Fruit fly (Drosophila melanogaster) whole organism, embryonic: Measurements from ENCODE around the gene CG15011.

Source experiments
- Atf-2 ChIP-seq: fragments of 200-800 bp; sonication (Bioruptor generic); optimal IDR thresholded peaks from 2 replicates; lab custom pipeline; 2016; ENCODE audit warnings: missing biosample characterization, missing genetic modification characterization
- BEAF-32 ChIP-seq: fragments of 200-800 bp; sonication (Bioruptor generic); optimal IDR thresholded peaks from 3 replicates; lab custom pipeline; 2017; ENCODE audit warnings: missing biosample characterization, missing genetic modification characterization, mild to moderate bottlenecking, moderate library complexity, missing genetic modification reagents
- CG10366 ChIP-seq: fragments of 200-800 bp; sonication (Bioruptor generic); IDR thresholded peaks from 2 replicates; pipeline ENCODE4 v1.3.6; 2022; ENCODE audit warnings: missing biosample characterization, missing genetic modification characterization
- CG10543 ChIP-seq: fragments of 200-800 bp; sonication (Bioruptor generic); optimal IDR thresholded peaks from 3 replicates; lab custom pipeline; 2017; ENCODE audit warnings: missing biosample characterization, mild to moderate bottlenecking, missing genetic modification characterization, moderate library complexity
- CG1233 ChIP-seq: fragments of 200-800 bp; sonication (Bioruptor generic); optimal IDR thresholded peaks from 4 replicates; lab custom pipeline; 2018; ENCODE audit warnings: missing biosample characterization, mild to moderate bottlenecking, missing genetic modification characterization
- CG14710 ChIP-seq: fragments of 200-800 bp; sonication (Bioruptor generic); optimal IDR thresholded peaks from 3 replicates; lab custom pipeline; 2019; ENCODE audit warnings: missing biosample characterization, mild to moderate bottlenecking, missing genetic modification characterization, moderate library complexity
- CG1529 ChIP-seq: fragments of 200-800 bp; sonication (Bioruptor generic); optimal IDR thresholded peaks from 3 replicates; lab custom pipeline; 2018; ENCODE audit warnings: missing biosample characterization, missing genetic modification characterization
- CG15514 ChIP-seq: fragments of 200-800 bp; sonication (Bioruptor generic); optimal IDR thresholded peaks from 3 replicates; lab custom pipeline; 2017; ENCODE audit warnings: missing biosample characterization, missing genetic modification characterization, mild to moderate bottlenecking, moderate library complexity, missing genetic modification reagents
- CG16863 ChIP-seq: fragments of 200-800 bp; sonication (Bioruptor generic); optimal IDR thresholded peaks from 3 replicates; lab custom pipeline; 2016; ENCODE audit warnings: missing biosample characterization, missing genetic modification characterization
- CG17829 ChIP-seq: fragments of 200-800 bp; optimal IDR thresholded peaks from 2 replicates; lab custom pipeline; 2019; ENCODE audit warnings: missing biosample characterization, mild to moderate bottlenecking, missing genetic modification characterization, moderate library complexity
- CG18619 ChIP-seq: fragments of 200-800 bp; sonication (Bioruptor generic); optimal IDR thresholded peaks from 3 replicates; lab custom pipeline; 2017; ENCODE audit warnings: missing biosample characterization, mild to moderate bottlenecking, missing genetic modification characterization
- CG18764 ChIP-seq: fragments of 200-800 bp; sonication (Bioruptor generic); optimal IDR thresholded peaks from 3 replicates; lab custom pipeline; 2016; ENCODE audit warnings: missing biosample characterization, missing genetic modification characterization
- CG2875 ChIP-seq: fragments of 200-800 bp; sonication (Bioruptor generic); optimal IDR thresholded peaks from 2 replicates; lab custom pipeline; 2017; ENCODE audit warnings: missing biosample characterization, mild to moderate bottlenecking, missing genetic modification characterization, missing genetic modification reagents
- CG3065 ChIP-seq: fragments of 200-800 bp; sonication (Bioruptor generic); optimal IDR thresholded peaks from 2 replicates; lab custom pipeline; 2016; ENCODE audit warnings: missing biosample characterization, missing genetic modification characterization
- CG34224 ChIP-seq: fragments of 200-800 bp; sonication (Bioruptor generic); IDR thresholded peaks from 3 replicates; pipeline ENCODE4 v1.3.6; 2022; ENCODE audit warnings: missing biosample characterization, missing genetic modification characterization; ENCODE audit not compliant: partially characterized antibody
- CG4282 ChIP-seq: fragments of 200-800 bp; sonication (Bioruptor generic); optimal IDR thresholded peaks from 2 replicates; lab custom pipeline; 2016; ENCODE audit warnings: missing biosample characterization, missing genetic modification characterization
- CG4854 ChIP-seq: fragments of 200-800 bp; sonication (Bioruptor generic); optimal IDR thresholded peaks from 2 replicates; lab custom pipeline; 2016; ENCODE audit warnings: missing biosample characterization, missing genetic modification characterization, inconsistent platforms
- CG5180 ChIP-seq: fragments of 200-800 bp; sonication (Bioruptor generic); optimal IDR thresholded peaks from 3 replicates; lab custom pipeline; 2017; ENCODE audit warnings: missing biosample characterization, missing genetic modification characterization, mild to moderate bottlenecking, moderate library complexity, missing genetic modification reagents
- CG6683 ChIP-seq: fragments of 200-800 bp; sonication (Bioruptor generic); optimal IDR thresholded peaks from 2 replicates; lab custom pipeline; 2017; ENCODE audit warnings: missing biosample characterization, mild to moderate bottlenecking, missing genetic modification characterization, missing genetic modification reagents
- CG7987 ChIP-seq: fragments of 200-800 bp; sonication (Bioruptor generic); optimal IDR thresholded peaks from 2 replicates; lab custom pipeline; 2018; ENCODE audit warnings: missing biosample characterization, mild to moderate bottlenecking, missing genetic modification characterization, moderate library complexity
- H15 ChIP-seq: fragments of 200-800 bp; sonication (Bioruptor generic); IDR thresholded peaks from 3 replicates; pipeline ENCODE4 v1.3.6; 2022; ENCODE audit warnings: missing biosample characterization, missing genetic modification characterization
- H2.0 ChIP-seq: fragments of 200-800 bp; sonication (Bioruptor generic); IDR thresholded peaks from 2 replicates; pipeline ENCODE4 v1.3.6; 2022; ENCODE audit warnings: missing biosample characterization, missing genetic modification characterization
- HLH3B ChIP-seq: fragments of 200-800 bp; sonication (Bioruptor generic); IDR thresholded peaks from 2 replicates; pipeline ENCODE4 v1.3.6; 2022; ENCODE audit warnings: missing biosample characterization, missing genetic modification characterization
- Max ChIP-seq: fragments of 200-800 bp; sonication (Bioruptor generic); optimal IDR thresholded peaks from 2 replicates; lab custom pipeline; 2016; ENCODE audit warnings: missing biosample characterization, mild to moderate bottlenecking, missing genetic modification characterization
- NfI ChIP-seq: fragments of 200-800 bp; sonication (Bioruptor generic); optimal IDR thresholded peaks from 3 replicates; lab custom pipeline; 2018; ENCODE audit warnings: missing biosample characterization, mild to moderate bottlenecking, missing genetic modification characterization, moderate library complexity
- Rfx ChIP-seq: fragments of 200-800 bp; sonication (Bioruptor generic); IDR thresholded peaks from 2 replicates; pipeline ENCODE4 v1.3.6; 2022; ENCODE audit warnings: missing biosample characterization, missing genetic modification characterization
- Six4 ChIP-seq: fragments of 200-800 bp; sonication (Bioruptor generic); optimal IDR thresholded peaks from 2 replicates; lab custom pipeline; 2016; ENCODE audit warnings: missing biosample characterization, missing genetic modification characterization
- Ssrp ChIP-seq: fragments of 200-800 bp; sonication (Bioruptor generic); optimal IDR thresholded peaks from 2 replicates; lab custom pipeline; 2018; ENCODE audit warnings: missing biosample characterization, mild to moderate bottlenecking, missing genetic modification characterization, moderate library complexity
- Tbp ChIP-seq: fragments of >200 bp; optimal IDR thresholded peaks from 2 replicates; lab custom pipeline; 2018; ENCODE audit warnings: missing biosample characterization, missing genetic modification characterization
- Usf ChIP-seq: fragments of 200-800 bp; sonication (Bioruptor generic); optimal IDR thresholded peaks from 2 replicates; lab custom pipeline; 2017; ENCODE audit warnings: missing genotype, missing biosample characterization, missing genetic modification characterization
- ara ChIP-seq: fragments of 200-800 bp; sonication (Bioruptor generic); IDR thresholded peaks from 2 replicates; pipeline ENCODE4 v1.3.6; 2022; ENCODE audit warnings: missing biosample characterization, missing genetic modification characterization
- cato ChIP-seq: fragments of 200-800 bp; sonication (Bioruptor generic); optimal IDR thresholded peaks from 2 replicates; lab custom pipeline; 2016; ENCODE audit warnings: missing biosample characterization, missing genetic modification characterization, borderline replicate concordance
- cg ChIP-seq: fragments of 200-800 bp; sonication (Bioruptor generic); optimal IDR thresholded peaks from 3 replicates; lab custom pipeline; 2019; ENCODE audit warnings: missing biosample characterization, mild to moderate bottlenecking, missing genetic modification characterization, moderate library complexity
- grau ChIP-seq: fragments of 200-800 bp; optimal IDR thresholded peaks from 3 replicates; lab custom pipeline; 2019; ENCODE audit warnings: missing biosample characterization, mild to moderate bottlenecking, missing genetic modification characterization, moderate library complexity
- ken ChIP-seq: fragments of 200-800 bp; sonication (Bioruptor generic); IDR thresholded peaks from 3 replicates; pipeline ENCODE4 v1.3.6; 2022; ENCODE audit warnings: missing biosample characterization, missing genetic modification characterization
- klu ChIP-seq: fragments of 200-800 bp; sonication (Bioruptor generic); IDR thresholded peaks from 2 replicates; pipeline ENCODE4 v1.3.6; 2022; ENCODE audit warnings: missing biosample characterization, missing genetic modification characterization
- lilli ChIP-seq: fragments of 200-800 bp; sonication (Bioruptor generic); optimal IDR thresholded peaks from 3 replicates; lab custom pipeline; 2016; ENCODE audit warnings: missing biosample characterization, missing genetic modification characterization
- nmo ChIP-seq: fragments of 200-800 bp; sonication (Bioruptor generic); optimal IDR thresholded peaks from 2 replicates; lab custom pipeline; 2018; ENCODE audit warnings: missing biosample characterization, mild to moderate bottlenecking, missing genetic modification characterization, moderate library complexity
- oc ChIP-seq: fragments of 200-800 bp; sonication (Bioruptor generic); optimal IDR thresholded peaks from 2 replicates; lab custom pipeline; 2018; ENCODE audit warnings: missing biosample characterization, mild to moderate bottlenecking, missing genetic modification characterization, moderate library complexity
- prd ChIP-seq, 3 experiments: fragments of >200 bp in 2 of 3; fragments of 200-800 bp in 1 of 3; sonication (Bioruptor generic) in 1 of 3; optimal IDR thresholded peaks in 2 of 3; IDR thresholded peaks in 1 of 3; 2 replicates in 2 of 3; 3 replicates in 1 of 3; pipeline versions ENCODE4 v1.3.6 to Lab custom; 2017 to 2022; ENCODE audit warnings: missing biosample characterization in 1 of 3, missing genetic modification characterization in 1 of 3
- pros ChIP-seq: fragments of 200-800 bp; sonication (Bioruptor generic); optimal IDR thresholded peaks from 3 replicates; lab custom pipeline; 2019; ENCODE audit warnings: missing biosample characterization, mild to moderate bottlenecking, missing genetic modification characterization, moderate library complexity
- pum ChIP-seq: fragments of 200-800 bp; sonication (Bioruptor generic); optimal IDR thresholded peaks from 2 replicates; lab custom pipeline; 2016; ENCODE audit warnings: missing biosample characterization, missing genetic modification characterization
- ranshi ChIP-seq: fragments of 200-800 bp; sonication (Bioruptor generic); IDR thresholded peaks from 2 replicates; pipeline ENCODE4 v1.3.6; 2022; ENCODE audit warnings: missing biosample characterization, missing genetic modification characterization
- row ChIP-seq: fragments of 200-800 bp; sonication (Bioruptor generic); IDR thresholded peaks from 3 replicates; pipeline ENCODE4 v1.3.6; 2022; ENCODE audit warnings: missing biosample characterization, missing genetic modification characterization
- salm ChIP-seq: fragments of 200-800 bp; sonication (Bioruptor generic); optimal IDR thresholded peaks from 2 replicates; lab custom pipeline; 2018; ENCODE audit warnings: missing biosample characterization, mild to moderate bottlenecking, missing genetic modification characterization
- sr ChIP-seq: fragments of 200-800 bp; sonication (Bioruptor generic); IDR thresholded peaks from 3 replicates; pipeline ENCODE4 v1.3.6; 2022; ENCODE audit warnings: missing biosample characterization, missing genetic modification characterization
- tll ChIP-seq, 2 experiments: fragments of 200-800 bp in 1 of 2; fragments of >200 bp in 1 of 2; sonication (Bioruptor generic) in 1 of 2; optimal IDR thresholded peaks; 2 replicates each; lab custom pipeline; 2017 to 2019; ENCODE audit warnings: missing biosample characterization in 2 of 2, missing genetic modification characterization in 2 of 2, mild to moderate bottlenecking in 1 of 2, moderate library complexity in 1 of 2
- twi ChIP-seq: fragments of 200-800 bp; optimal IDR thresholded peaks from 2 replicates; lab custom pipeline; 2019; ENCODE audit warnings: missing biosample characterization, mild to moderate bottlenecking, missing genetic modification characterization, moderate library complexity
- unc-4 ChIP-seq: fragments of 200-800 bp; sonication (Bioruptor generic); IDR thresholded peaks from 2 replicates; pipeline ENCODE4 v1.3.6; 2022; ENCODE audit warnings: missing biosample characterization, missing genetic modification characterization; ENCODE audit not compliant: partially characterized antibody
- vnd ChIP-seq: fragments of 200-800 bp; sonication (Bioruptor generic); IDR thresholded peaks from 3 replicates; pipeline ENCODE4 v1.3.6; 2022; ENCODE audit warnings: missing biosample characterization, missing genetic modification characterization; ENCODE audit not compliant: partially characterized antibody

Gene CG15011

dm6 chr3L:4262384-4262783, 3.4 kb upstream of the CG15011 start, which contains the start of the genes CG11586 and VhaM9.7-a (continued):
- TF ChIP-seq vnd (GFP tag; lab: Robert Waterston, UW) (peak; percentile 64; the same call in 2 of the 3 replicates), CG7987 (GFP tag; lab: Kevin White, UChicago) (no peak), unc-4 (GFP tag; lab: Robert Waterston, UW) (peak; percentile 62), H2.0 (no peak), CG6683 (GFP tag; lab: Kevin White, UChicago) (no peak), CG15514 (GFP tag; lab: Kevin White, UChicago) (peak; percentile 92), grau (tag; lab: Kevin White, UChicago) (peak; percentile 29), lilli (peak; percentile 36), H15 (GFP tag; lab: Robert Waterston, UW) (no peak), BEAF-32 (GFP tag; lab: Kevin White, UChicago) (peak; percentile 66), cato (GFP tag; lab: Kevin White, UChicago) (no peak), Tbp (GFP tag; lab: Kevin White, UChicago) (no peak), twi (tag; lab: Kevin White, UChicago) (no peak), row (GFP tag; lab: Robert Waterston, UW) (peak; percentile 51), cg (GFP tag; lab: Kevin White, UChicago) (no peak), CG2875 (GFP tag; lab: Kevin White, UChicago) (no peak), ara (GFP tag; lab: Robert Waterston, UW) (no peak), salm (tag; lab: Kevin White, UChicago) (no peak), CG4282 (GFP tag; lab: Kevin White, UChicago) (no peak), CG17829 (tag; lab: Kevin White, UChicago) (peak; percentile 36), Usf (GFP tag; lab: Kevin White, UChicago) (no peak), CG34224 (GFP tag; lab: Robert Waterston, UW) (peak; percentile 71), NfI (no peak), Atf-2 (GFP tag; lab: Kevin White, UChicago) (no peak), sr (GFP tag; lab: Robert Waterston, UW) (no peak), CG10543 (no peak), nmo (peak; percentile 50), pros (GFP tag; lab: Kevin White, UChicago) (no peak), ken (GFP tag; lab: Robert Waterston, UW) (no peak), CG3065 (GFP tag; lab: Kevin White, UChicago) (no peak), CG5180 (no peak), Max (peak; percentile 25), CG10366 (GFP tag; lab: Robert Waterston, UW) (0 out of 2 replicates have a peak, but pooled peaks have one; percentile 8), CG18619 (GFP tag; lab: Kevin White, UChicago) (no peak), Six4 (GFP tag; lab: Kevin White, UChicago) (no peak), CG18764 (GFP tag; lab: Kevin White, UChicago) (peak; percentile 2), Rfx (GFP tag; lab: Robert Waterston, UW) (no peak), ranshi (GFP tag; lab: Robert Waterston, UW) (no peak), Ssrp (tag; lab: Kevin White, UChicago) (no peak), tll (GFP tag; optimal IDR thresholded peaks at IDR 0.05; lab: Kevin White, UChicago) (no peak), CG16863 (GFP tag; lab: Kevin White, UChicago) (no peak), prd (optimal IDR thresholded peaks at IDR 0.05; lab: Kevin White, UChicago) (no peak), prd (GFP tag; IDR thresholded peaks at IDR 0.05; lab: Robert Waterston, UW) (no peak), CG1233 (GFP tag; lab: Kevin White, UChicago) (no peak), oc (tag; lab: Kevin White, UChicago) (no peak), HLH3B (GFP tag; lab: Robert Waterston, UW) (no peak), CG1529 (GFP tag; lab: Kevin White, UChicago) (no peak), klu (GFP tag; lab: Robert Waterston, UW) (no peak), CG4854 (GFP tag; lab: Kevin White, UChicago) (no peak), CG14710 (tag; lab: Kevin White, UChicago) (peak; percentile 76), pum (GFP tag; lab: Kevin White, UChicago) (no peak)
